Fruit fly (Drosophila melanogaster) whole organism, prepupa: ENCODE results near the gene CG31643.
A peak's percentile ranks its signal among the peaks of the same experiment; 100 is the strongest.

Experiments used
- CG10631 ChIP-seq: fragments of 200-800 bp; sonication (Bioruptor generic); optimal IDR thresholded peaks from 2 replicates; lab custom pipeline; 2016; ENCODE audit warnings: missing biosample characterization, missing genetic modification characterization
- CG10669 ChIP-seq: fragments of 200-800 bp; sonication (Bioruptor generic); optimal IDR thresholded peaks from 3 replicates; lab custom pipeline; 2018; ENCODE audit warnings: missing biosample characterization, mild to moderate bottlenecking, missing genetic modification characterization, moderate library complexity
- CG11294 ChIP-seq: fragments of 200-800 bp; sonication (Bioruptor generic); IDR thresholded peaks from 2 replicates; pipeline ENCODE4 v1.3.6; 2022; ENCODE audit warnings: missing biosample characterization, missing genetic modification characterization
- CG11762 ChIP-seq: fragments of 200-800 bp; sonication (Bioruptor generic); optimal IDR thresholded peaks from 3 replicates; lab custom pipeline; 2016; ENCODE audit warnings: missing biosample characterization, missing genetic modification characterization; ENCODE audit not compliant: insufficient read depth
- CG11902 ChIP-seq: fragments of 200-800 bp; sonication (Bioruptor generic); optimal IDR thresholded peaks from 3 replicates; lab custom pipeline; 2016; ENCODE audit warnings: missing biosample characterization, missing genetic modification characterization
- CG15336 ChIP-seq: fragments of 200-800 bp; sonication (Bioruptor generic); IDR thresholded peaks from 2 replicates; pipeline ENCODE4 v1.3.6; 2022; ENCODE audit warnings: missing biosample characterization, missing genetic modification characterization
- CG1621 ChIP-seq: fragments of 200-800 bp; sonication (Bioruptor generic); optimal IDR thresholded peaks from 3 replicates; lab custom pipeline; 2018; ENCODE audit warnings: missing biosample characterization, mild to moderate bottlenecking, missing genetic modification characterization
- CG16779 ChIP-seq: fragments of 200-800 bp; sonication (Bioruptor generic); optimal IDR thresholded peaks from 3 replicates; lab custom pipeline; 2017; ENCODE audit warnings: missing biosample characterization, mild to moderate bottlenecking, missing genetic modification characterization
- CG3032 ChIP-seq: fragments of 200-800 bp; optimal IDR thresholded peaks from 2 replicates; lab custom pipeline; 2019; ENCODE audit warnings: missing biosample characterization, mild to moderate bottlenecking, missing genetic modification characterization, moderate library complexity
- CG32006 ChIP-seq: fragments of 200-800 bp; sonication (Bioruptor generic); optimal IDR thresholded peaks from 3 replicates; lab custom pipeline; 2017; ENCODE audit warnings: missing biosample characterization, mild to moderate bottlenecking, missing genetic modification characterization
- CG34406 ChIP-seq: fragments of 200-800 bp; sonication (Bioruptor generic); optimal IDR thresholded peaks from 3 replicates; lab custom pipeline; 2016; ENCODE audit warnings: missing biosample characterization, missing genetic modification characterization
- CG4318 ChIP-seq: fragments of 200-800 bp; sonication (Bioruptor generic); optimal IDR thresholded peaks from 3 replicates; lab custom pipeline; 2017; ENCODE audit warnings: missing biosample characterization, mild to moderate bottlenecking, missing genetic modification characterization
- CG6163 ChIP-seq: fragments of 200-800 bp; sonication (Bioruptor generic); IDR thresholded peaks from 3 replicates; pipeline ENCODE4 v1.3.6; 2022; ENCODE audit warnings: missing biosample characterization, missing genetic modification characterization
- CG6792 ChIP-seq: fragments of 200-800 bp; sonication (Bioruptor generic); optimal IDR thresholded peaks from 3 replicates; lab custom pipeline; 2016; ENCODE audit warnings: missing biosample characterization, missing genetic modification characterization
- CG6854 ChIP-seq: fragments of 200-800 bp; sonication (Bioruptor generic); optimal IDR thresholded peaks from 2 replicates; lab custom pipeline; 2017; ENCODE audit warnings: missing biosample characterization, mild to moderate bottlenecking, missing genetic modification characterization
- CG8319 ChIP-seq: fragments of 200-800 bp; sonication (Bioruptor generic); optimal IDR thresholded peaks from 3 replicates; lab custom pipeline; 2016; ENCODE audit warnings: missing biosample characterization, missing genetic modification characterization
- CG8632 ChIP-seq: fragments of 200-800 bp; sonication (Bioruptor generic); optimal IDR thresholded peaks from 3 replicates; lab custom pipeline; 2016; ENCODE audit warnings: missing biosample characterization, missing genetic modification characterization
- CG9139 ChIP-seq: fragments of 200-800 bp; sonication (Bioruptor generic); optimal IDR thresholded peaks from 3 replicates; lab custom pipeline; 2017; ENCODE audit warnings: missing biosample characterization, mild to moderate bottlenecking, missing genetic modification characterization
- Eip75B ChIP-seq: fragments of 200-800 bp; sonication (Bioruptor generic); optimal IDR thresholded peaks from 3 replicates; lab custom pipeline; 2016; ENCODE audit warnings: missing biosample characterization, missing genetic modification characterization
- Eip78C ChIP-seq: fragments of 200-800 bp; sonication (Bioruptor generic); peaks from one replicate; lab custom pipeline; 2016; ENCODE audit warnings: missing biosample characterization, missing genetic modification characterization
- Eip93F ChIP-seq: fragments of 200-800 bp; sonication (Bioruptor generic); optimal IDR thresholded peaks from 2 replicates; lab custom pipeline; 2016; ENCODE audit warnings: missing biosample characterization, mild to moderate bottlenecking, missing genetic modification characterization
- Ets21C ChIP-seq: fragments of 200-800 bp; sonication (Bioruptor generic); optimal IDR thresholded peaks from 3 replicates; lab custom pipeline; 2016; ENCODE audit warnings: missing biosample characterization, missing genetic modification characterization
- Ets96B ChIP-seq: fragments of 200-800 bp; optimal IDR thresholded peaks from 2 replicates; lab custom pipeline; 2019; ENCODE audit warnings: missing biosample characterization, mild to moderate bottlenecking, missing genetic modification characterization, moderate library complexity
- Hr38 ChIP-seq: sonication (Bioruptor generic); optimal IDR thresholded peaks from 2 replicates; lab custom pipeline; 2016; ENCODE audit warnings: missing biosample characterization, missing genetic modification characterization
- Lpt ChIP-seq: fragments of 200-800 bp; sonication (Bioruptor generic); optimal IDR thresholded peaks from 3 replicates; lab custom pipeline; 2016; ENCODE audit warnings: missing biosample characterization, missing genetic modification characterization
- Met ChIP-seq: fragments of 200-800 bp; sonication (Bioruptor generic); optimal IDR thresholded peaks from 3 replicates; lab custom pipeline; 2016; ENCODE audit warnings: missing biosample characterization, missing genetic modification characterization
- OdsH ChIP-seq: fragments of 200-800 bp; sonication (Bioruptor generic); optimal IDR thresholded peaks from 3 replicates; lab custom pipeline; 2016; ENCODE audit warnings: missing biosample characterization, missing genetic modification characterization
- Smox ChIP-seq: fragments of 200-800 bp; sonication (Bioruptor generic); optimal IDR thresholded peaks from 3 replicates; lab custom pipeline; 2016; ENCODE audit warnings: missing biosample characterization, missing genetic modification characterization
- Sox102F ChIP-seq: fragments of 200-800 bp; sonication (Bioruptor generic); optimal IDR thresholded peaks from 2 replicates; lab custom pipeline; 2016; ENCODE audit warnings: missing biosample characterization, mild to moderate bottlenecking, missing genetic modification characterization
- Sox14 ChIP-seq: fragments of 200-800 bp; sonication (Bioruptor generic); optimal IDR thresholded peaks from 3 replicates; lab custom pipeline; 2016; ENCODE audit warnings: missing biosample characterization, missing genetic modification characterization
- Sox15 ChIP-seq: fragments of 200-800 bp; sonication (Bioruptor generic); optimal IDR thresholded peaks from 3 replicates; lab custom pipeline; 2016; ENCODE audit warnings: missing biosample characterization, missing genetic modification characterization
- achi ChIP-seq: fragments of 200-800 bp; sonication (Bioruptor generic); optimal IDR thresholded peaks from 3 replicates; lab custom pipeline; 2016; ENCODE audit warnings: missing biosample characterization, missing genetic modification characterization
- acj6 ChIP-seq: fragments of 200-800 bp; sonication (Bioruptor generic); optimal IDR thresholded peaks from 3 replicates; lab custom pipeline; 2016; ENCODE audit warnings: missing biosample characterization, missing genetic modification characterization
- cyc ChIP-seq: fragments of 200-800 bp; sonication (Bioruptor generic); optimal IDR thresholded peaks from 3 replicates; lab custom pipeline; 2016; ENCODE audit warnings: missing biosample characterization, missing genetic modification characterization
- dac ChIP-seq: fragments of 200-800 bp; sonication (Bioruptor generic); optimal IDR thresholded peaks from 2 replicates; lab custom pipeline; 2017; ENCODE audit warnings: missing biosample characterization, mild to moderate bottlenecking, missing genetic modification characterization
- dsx ChIP-seq: fragments of 200-800 bp; optimal IDR thresholded peaks from 3 replicates; lab custom pipeline; 2019; ENCODE audit warnings: missing biosample characterization, mild to moderate bottlenecking, missing genetic modification characterization, moderate library complexity; ENCODE audit not compliant: poor library complexity, severe bottlenecking
- esn ChIP-seq: fragments of 200-800 bp; sonication (Bioruptor generic); optimal IDR thresholded peaks from 2 replicates; lab custom pipeline; 2016; ENCODE audit warnings: missing biosample characterization, mild to moderate bottlenecking, missing genetic modification characterization, moderate library complexity
- fd59A ChIP-seq: fragments of 200-800 bp; sonication (Bioruptor generic); optimal IDR thresholded peaks from 2 replicates; lab custom pipeline; 2017; ENCODE audit warnings: missing biosample characterization, mild to moderate bottlenecking, missing genetic modification characterization, missing genetic modification reagents
- fd85E ChIP-seq: fragments of 200-800 bp; sonication (Bioruptor generic); optimal IDR thresholded peaks from 3 replicates; lab custom pipeline; 2016; ENCODE audit warnings: missing biosample characterization, missing genetic modification characterization
- fkh ChIP-seq: fragments of 200-800 bp; sonication (Bioruptor generic); optimal IDR thresholded peaks from 3 replicates; lab custom pipeline; 2017; ENCODE audit warnings: missing biosample characterization, mild to moderate bottlenecking, missing genetic modification characterization, moderate library complexity
- lz ChIP-seq: fragments of 200-800 bp; sonication (Bioruptor generic); optimal IDR thresholded peaks from 3 replicates; lab custom pipeline; 2016; ENCODE audit warnings: missing biosample characterization, missing genetic modification characterization
- net ChIP-seq: fragments of 200-800 bp; sonication (Bioruptor generic); optimal IDR thresholded peaks from 3 replicates; lab custom pipeline; 2016; ENCODE audit warnings: missing biosample characterization, missing genetic modification characterization
- pdm3 ChIP-seq: fragments of 200-800 bp; sonication (Bioruptor generic); optimal IDR thresholded peaks from 3 replicates; lab custom pipeline; 2016; ENCODE audit warnings: missing biosample characterization, missing genetic modification characterization
- salr ChIP-seq, 2 experiments: fragments of 200-800 bp; sonication (Bioruptor generic); optimal IDR thresholded peaks; 3 replicates each; lab custom pipeline; 2016 to 2018; ENCODE audit warnings: missing biosample characterization in 2 of 2, missing genetic modification characterization in 2 of 2, mild to moderate bottlenecking in 1 of 2
- spab ChIP-seq: fragments of 200-800 bp; sonication (Bioruptor generic); optimal IDR thresholded peaks from 2 replicates; lab custom pipeline; 2017; ENCODE audit warnings: missing biosample characterization, mild to moderate bottlenecking, missing genetic modification characterization, missing genetic modification reagents
- svp ChIP-seq: fragments of 200-800 bp; sonication (Bioruptor generic); peaks from one replicate; lab custom pipeline; 2016; ENCODE audit warnings: missing biosample characterization, missing genetic modification characterization
- topi ChIP-seq: fragments of 200-800 bp; sonication (Bioruptor generic); optimal IDR thresholded peaks from 3 replicates; lab custom pipeline; 2016; ENCODE audit warnings: missing biosample characterization, missing genetic modification characterization
- vri ChIP-seq: fragments of 200-800 bp; sonication (Bioruptor generic); optimal IDR thresholded peaks from 3 replicates; lab custom pipeline; 2016; ENCODE audit warnings: missing biosample characterization, mild to moderate bottlenecking, missing genetic modification characterization

The CG31643 gene

dm6 chr2L:6013071-6013417 lies 24.9 kb upstream of the CG31643 start:
- no peak for TF ChIP-seq Sox15 (GFP tag; lab: Kevin White, UChicago)
- TF ChIP-seq CG10631 (GFP tag; lab: Kevin White, UChicago): no peak
- no peak for TF ChIP-seq CG6163
- TF ChIP-seq CG34406: no peak
- no peak for TF ChIP-seq fd85E (GFP tag; lab: Kevin White, UChicago)
- no peak for TF ChIP-seq Hr38 (GFP tag; lab: Kevin White, UChicago)
- no peak for TF ChIP-seq vri (GFP tag; lab: Kevin White, UChicago)
- no peak for TF ChIP-seq cyc
- no peak for TF ChIP-seq CG32006 (GFP tag; lab: Kevin White, UChicago)
- TF ChIP-seq Lpt (GFP tag; lab: Kevin White, UChicago): no peak
- no peak for TF ChIP-seq CG8632 (GFP tag; lab: Kevin White, UChicago)
- TF ChIP-seq CG11762 (GFP tag; lab: Kevin White, UChicago): no peak
- TF ChIP-seq fd59A (GFP tag; lab: Kevin White, UChicago): no peak
- TF ChIP-seq Sox14 (GFP tag; lab: Kevin White, UChicago): no peak
- TF ChIP-seq CG4318 (GFP tag; lab: Kevin White, UChicago): no peak
- TF ChIP-seq fkh: no peak

- TF ChIP-seq achi (GFP tag; lab: Kevin White, UChicago) (peak; percentile 73), CG9139 (GFP tag; lab: Kevin White, UChicago) (peak; percentile 44), svp (GFP tag; lab: Kevin White, UChicago) (peak; percentile 91), CG15336 (GFP tag; lab: Robert Waterston, UW) (peak; percentile 68), Eip75B (GFP tag; lab: Kevin White, UChicago) (peak; percentile 51), acj6 (GFP tag; lab: Kevin White, UChicago) (peak; percentile 68), CG32006 (GFP tag; lab: Kevin White, UChicago) (peak; percentile 81), pdm3 (GFP tag; lab: Kevin White, UChicago) (peak; percentile 53), fkh (peak; percentile 76), dsx (GFP tag; lab: Kevin White, UChicago) (no peak), CG3032 (no peak), Hr38 (GFP tag; lab: Kevin White, UChicago) (no peak), CG6854 (GFP tag; lab: Kevin White, UChicago) (no peak), esn (peak; percentile 79), Sox14 (GFP tag; lab: Kevin White, UChicago) (peak; percentile 75), fd85E (GFP tag; lab: Kevin White, UChicago) (no peak), Sox102F (GFP tag; lab: Kevin White, UChicago) (peak; percentile 55), dac (GFP tag; lab: Kevin White, UChicago) (peak; percentile 42), CG1621 (tag; lab: Kevin White, UChicago) (peak; percentile 25), cyc (peak; percentile 64), CG6792 (GFP tag; lab: Kevin White, UChicago) (peak; percentile 70), Ets96B (tag; lab: Kevin White, UChicago) (peak; percentile 70), CG8319 (GFP tag; lab: Kevin White, UChicago) (peak; percentile 28), Ets21C (GFP tag; lab: Kevin White, UChicago) (peak; percentile 67), net (GFP tag; lab: Kevin White, UChicago) (peak; percentile 58), spab (GFP tag; lab: Kevin White, UChicago) (peak; percentile 63), Eip93F (no peak), Eip78C (peak; percentile 93), CG10669 (peak; percentile 67), Smox (GFP tag; lab: Kevin White, UChicago) (peak; percentile 69), CG11902 (peak; percentile 50), OdsH (peak; percentile 73), Lpt (GFP tag; lab: Kevin White, UChicago) (peak; percentile 49), CG11762 (GFP tag; lab: Kevin White, UChicago) (peak; percentile 37), CG16779 (tag; lab: Kevin White, UChicago) (no peak), topi (GFP tag; lab: Kevin White, UChicago) (peak; percentile 78), CG11294 (GFP tag; lab: Robert Waterston, UW) (no peak), Met (GFP tag; lab: Kevin White, UChicago) (peak; percentile 68), CG8632 (GFP tag; lab: Kevin White, UChicago) (peak; percentile 55), lz (GFP tag; lab: Kevin White, UChicago) (peak; percentile 75), salr (GFP tag; optimal IDR thresholded peaks at IDR 0.05; lab: Kevin White, UChicago) (peak in 1 of 2 experiments; percentile 64)
Observed at dm6 chr2L:6019352-6020131, 18.4 kb upstream of the CG31643 start, which contains the start of gene H2.0. H2.0 (minus strand) TSS chr2L:6019402.
